Fruit fly (Drosophila melanogaster) whole organism, embryonic: ENCODE measurements around the gene CG15414.
A peak's percentile ranks its signal among the peaks of the same experiment; 100 is the strongest.

Experiments used
- Aef1 ChIP-seq: fragments of 200-800 bp; sonication (Bioruptor generic); IDR thresholded peaks from 3 replicates; pipeline ENCODE4 v1.3.6; 2022; ENCODE audit warnings: missing biosample characterization, missing genetic modification characterization
- CG10209 ChIP-seq: fragments of 200-800 bp; sonication (Bioruptor generic); optimal IDR thresholded peaks from 3 replicates; lab custom pipeline; 2017; ENCODE audit warnings: missing biosample characterization, mild to moderate bottlenecking, missing genetic modification characterization, missing genetic modification reagents
- CG1024 ChIP-seq: fragments of 200-800 bp; sonication (Bioruptor generic); IDR thresholded peaks from 2 replicates; pipeline ENCODE4 v1.3.6; 2022; ENCODE audit warnings: missing biosample characterization, missing genetic modification characterization
- CG10565 ChIP-seq: fragments of 200-800 bp; sonication (Bioruptor generic); optimal IDR thresholded peaks from 3 replicates; lab custom pipeline; 2016; ENCODE audit warnings: missing biosample characterization, mild to moderate bottlenecking, missing genetic modification characterization
- CG10654 ChIP-seq: fragments of 200-800 bp; sonication (Bioruptor generic); optimal IDR thresholded peaks from 2 replicates; lab custom pipeline; 2016; ENCODE audit warnings: missing biosample characterization, missing genetic modification characterization
- CG11093 ChIP-seq: fragments of 200-800 bp; sonication (Bioruptor generic); IDR thresholded peaks from 3 replicates; pipeline ENCODE4 v1.3.6; 2022; ENCODE audit warnings: missing biosample characterization, missing genetic modification characterization
- CG11504 ChIP-seq: fragments of 200-800 bp; sonication (Bioruptor generic); optimal IDR thresholded peaks from 3 replicates; lab custom pipeline; 2019; ENCODE audit warnings: missing biosample characterization, mild to moderate bottlenecking, missing genetic modification characterization, moderate library complexity
- CG1233 ChIP-seq: fragments of 200-800 bp; sonication (Bioruptor generic); optimal IDR thresholded peaks from 4 replicates; lab custom pipeline; 2018; ENCODE audit warnings: missing biosample characterization, mild to moderate bottlenecking, missing genetic modification characterization
- CG12744 ChIP-seq: fragments of 200-800 bp; sonication (Bioruptor generic); optimal IDR thresholded peaks from 2 replicates; lab custom pipeline; 2016; ENCODE audit warnings: missing biosample characterization, missing genetic modification characterization
- CG14050 ChIP-seq: fragments of 200-800 bp; sonication (Bioruptor generic); IDR thresholded peaks from 3 replicates; pipeline ENCODE4 v1.3.6; 2022; ENCODE audit warnings: missing biosample characterization, missing genetic modification characterization
- CG15514 ChIP-seq: fragments of 200-800 bp; sonication (Bioruptor generic); optimal IDR thresholded peaks from 3 replicates; lab custom pipeline; 2017; ENCODE audit warnings: missing biosample characterization, missing genetic modification characterization, mild to moderate bottlenecking, moderate library complexity, missing genetic modification reagents
- CG16863 ChIP-seq: fragments of 200-800 bp; sonication (Bioruptor generic); optimal IDR thresholded peaks from 3 replicates; lab custom pipeline; 2016; ENCODE audit warnings: missing biosample characterization, missing genetic modification characterization
- CG18764 ChIP-seq: fragments of 200-800 bp; sonication (Bioruptor generic); optimal IDR thresholded peaks from 3 replicates; lab custom pipeline; 2016; ENCODE audit warnings: missing biosample characterization, missing genetic modification characterization
- CG2129 ChIP-seq: fragments of 200-800 bp; sonication (Bioruptor generic); IDR thresholded peaks from 2 replicates; pipeline ENCODE4 v1.3.6; 2022; ENCODE audit warnings: missing biosample characterization, missing genetic modification characterization; ENCODE audit not compliant: partially characterized antibody
- CG2199 ChIP-seq: fragments of 200-800 bp; sonication (Bioruptor generic); IDR thresholded peaks from 3 replicates; pipeline ENCODE4 v1.3.6; 2022; ENCODE audit warnings: missing biosample characterization, missing genetic modification characterization
- CG6683 ChIP-seq: fragments of 200-800 bp; sonication (Bioruptor generic); optimal IDR thresholded peaks from 2 replicates; lab custom pipeline; 2017; ENCODE audit warnings: missing biosample characterization, mild to moderate bottlenecking, missing genetic modification characterization, missing genetic modification reagents
- CG6689 ChIP-seq: fragments of 200-800 bp; sonication (Bioruptor generic); IDR thresholded peaks from 2 replicates; pipeline ENCODE4 v1.3.6; 2022; ENCODE audit warnings: missing biosample characterization, missing genetic modification characterization
- CG7271 ChIP-seq: fragments of 200-800 bp; sonication (Bioruptor generic); optimal IDR thresholded peaks from 2 replicates; lab custom pipeline; 2018; ENCODE audit warnings: missing biosample characterization, mild to moderate bottlenecking, missing genetic modification characterization, moderate library complexity
- CG7928 ChIP-seq: fragments of 200-800 bp; sonication (Bioruptor generic); optimal IDR thresholded peaks from 2 replicates; lab custom pipeline; 2017; ENCODE audit warnings: missing biosample characterization, mild to moderate bottlenecking, missing genetic modification characterization
- CG8281 ChIP-seq: fragments of 200-800 bp; sonication (Bioruptor generic); optimal IDR thresholded peaks from 2 replicates; lab custom pipeline; 2018; ENCODE audit warnings: missing biosample characterization, mild to moderate bottlenecking, missing genetic modification characterization, moderate library complexity
- CG8924 ChIP-seq: fragments of 200-800 bp; optimal IDR thresholded peaks from 3 replicates; lab custom pipeline; 2019; ENCODE audit warnings: missing biosample characterization, mild to moderate bottlenecking, missing genetic modification characterization, moderate library complexity
- CkIIα-i1 ChIP-seq: fragments of 200-800 bp; sonication (Bioruptor generic); IDR thresholded peaks from 2 replicates; pipeline ENCODE4 v1.3.6; 2022; ENCODE audit warnings: missing biosample characterization, missing genetic modification characterization
- Deaf1 ChIP-seq: fragments of 200-800 bp; optimal IDR thresholded peaks from 3 replicates; lab custom pipeline; 2019; ENCODE audit warnings: missing biosample characterization, mild to moderate bottlenecking, missing genetic modification characterization, moderate library complexity
- Fer1 ChIP-seq: fragments of 200-800 bp; sonication (Bioruptor generic); optimal IDR thresholded peaks from 2 replicates; lab custom pipeline; 2017; ENCODE audit warnings: missing biosample characterization, mild to moderate bottlenecking, missing genetic modification characterization
- Fer3 ChIP-seq: fragments of 200-800 bp; sonication (Bioruptor generic); optimal IDR thresholded peaks from 2 replicates; lab custom pipeline; 2018; ENCODE audit warnings: missing biosample characterization, mild to moderate bottlenecking, missing genetic modification characterization, moderate library complexity
- HLH54F ChIP-seq: fragments of 200-800 bp; sonication (Bioruptor generic); optimal IDR thresholded peaks from 3 replicates; lab custom pipeline; 2016; ENCODE audit warnings: missing biosample characterization, missing genetic modification characterization
- HmgD ChIP-seq: fragments of 200-800 bp; sonication (Bioruptor generic); optimal IDR thresholded peaks from 3 replicates; lab custom pipeline; 2016; ENCODE audit warnings: missing biosample characterization, missing genetic modification characterization
- Hmx ChIP-seq: fragments of 200-800 bp; sonication (Bioruptor generic); optimal IDR thresholded peaks from 2 replicates; lab custom pipeline; 2016; ENCODE audit warnings: missing biosample characterization, missing genetic modification characterization
- Hr51 ChIP-seq, 2 experiments: fragments of 200-800 bp; sonication (Bioruptor generic); optimal IDR thresholded peaks; 2 replicates in 1 of 2; 3 replicates in 1 of 2; lab custom pipeline; 2016 to 2018; ENCODE audit warnings: missing biosample characterization in 2 of 2, missing genetic modification characterization in 2 of 2, mild to moderate bottlenecking in 1 of 2, moderate library complexity in 1 of 2
- Hr78 ChIP-seq, 2 experiments: fragments of 200-800 bp in 1 of 2; fragments of >200 bp in 1 of 2; sonication (Bioruptor generic) in 1 of 2; optimal IDR thresholded peaks; 2 replicates each; lab custom pipeline; 2017 to 2019; ENCODE audit warnings: missing biosample characterization in 2 of 2, missing genetic modification characterization in 2 of 2, mild to moderate bottlenecking in 1 of 2, moderate library complexity in 1 of 2
- Lhr ChIP-seq: fragments of 200-800 bp; sonication (Bioruptor generic); optimal IDR thresholded peaks from 3 replicates; lab custom pipeline; 2017; ENCODE audit warnings: mild to moderate bottlenecking, missing biosample characterization, missing genetic modification reagents, missing genetic modification characterization
- MTF-1 ChIP-seq: fragments of 200-800 bp; sonication (Bioruptor generic); optimal IDR thresholded peaks from 2 replicates; lab custom pipeline; 2018; ENCODE audit warnings: missing biosample characterization, mild to moderate bottlenecking, missing genetic modification characterization, borderline replicate concordance
- Mes4 ChIP-seq: fragments of 200-800 bp; sonication (Bioruptor generic); optimal IDR thresholded peaks from 2 replicates; lab custom pipeline; 2016; ENCODE audit warnings: missing biosample characterization, missing genetic modification characterization
- Sin3A ChIP-seq: fragments of >200 bp; optimal IDR thresholded peaks from 2 replicates; lab custom pipeline; 2018
- Sox100B ChIP-seq: fragments of 200-800 bp; sonication (Bioruptor generic); optimal IDR thresholded peaks from 3 replicates; lab custom pipeline; 2018; ENCODE audit warnings: missing biosample characterization, mild to moderate bottlenecking, missing genetic modification characterization
- Sry-δ ChIP-seq: fragments of 200-800 bp; sonication (Bioruptor generic); optimal IDR thresholded peaks from 2 replicates; lab custom pipeline; 2016; ENCODE audit warnings: missing biosample characterization, missing genetic modification characterization
- Taf1 ChIP-seq: fragments of 200-800 bp; sonication (Bioruptor generic); IDR thresholded peaks from 2 replicates; pipeline ENCODE4 v1.3.6; 2022; ENCODE audit warnings: missing biosample characterization, missing genetic modification characterization
- Usf ChIP-seq: fragments of 200-800 bp; sonication (Bioruptor generic); optimal IDR thresholded peaks from 2 replicates; lab custom pipeline; 2017; ENCODE audit warnings: missing genotype, missing biosample characterization, missing genetic modification characterization
- abd-A ChIP-seq: fragments of 200-800 bp; sonication (Bioruptor generic); optimal IDR thresholded peaks from 3 replicates; lab custom pipeline; 2019; ENCODE audit warnings: missing biosample characterization, mild to moderate bottlenecking, missing genetic modification characterization, moderate library complexity
- bsh ChIP-seq, 2 experiments: fragments of 200-800 bp; sonication (Bioruptor generic); optimal IDR thresholded peaks; 2 replicates each; lab custom pipeline; 2017 to 2018; ENCODE audit warnings: mild to moderate bottlenecking in 2 of 2, missing biosample characterization in 2 of 2, missing genetic modification characterization in 2 of 2, moderate library complexity in 1 of 2
- corto ChIP-seq: fragments of 200-800 bp; sonication (Bioruptor generic); optimal IDR thresholded peaks from 2 replicates; lab custom pipeline; 2016; ENCODE audit warnings: missing biosample characterization, mild to moderate bottlenecking, missing genetic modification characterization, moderate library complexity
- da ChIP-seq: fragments of 200-800 bp; sonication (Bioruptor generic); optimal IDR thresholded peaks from 2 replicates; lab custom pipeline; 2016; ENCODE audit warnings: missing biosample characterization, missing genetic modification characterization
- disco-r ChIP-seq: fragments of 200-800 bp; sonication (Bioruptor generic); optimal IDR thresholded peaks from 2 replicates; lab custom pipeline; 2016; ENCODE audit warnings: missing biosample characterization, missing genetic modification characterization
- gro ChIP-seq: fragments of 200-800 bp; sonication (Bioruptor generic); optimal IDR thresholded peaks from 2 replicates; lab custom pipeline; 2016; ENCODE audit warnings: missing biosample characterization, missing genetic modification characterization
- h ChIP-seq: fragments of >200 bp; optimal IDR thresholded peaks from 2 replicates; lab custom pipeline; 2017
- jigr1 ChIP-seq: fragments of 200-800 bp; sonication (Bioruptor generic); IDR thresholded peaks from 3 replicates; pipeline ENCODE4 v1.3.6; 2022; ENCODE audit warnings: missing biosample characterization, missing genetic modification characterization
- nau ChIP-seq: fragments of 200-800 bp; sonication (Bioruptor generic); optimal IDR thresholded peaks from 3 replicates; lab custom pipeline; 2017; ENCODE audit warnings: missing biosample characterization, mild to moderate bottlenecking, missing genetic modification characterization, missing genetic modification reagents
- nom ChIP-seq: fragments of 200-800 bp; sonication (Bioruptor generic); optimal IDR thresholded peaks from 2 replicates; lab custom pipeline; 2017; ENCODE audit warnings: missing biosample characterization, missing genetic modification characterization, mild to moderate bottlenecking, moderate library complexity, missing genetic modification reagents
- pb ChIP-seq: fragments of 200-800 bp; sonication (Bioruptor generic); optimal IDR thresholded peaks from 3 replicates; lab custom pipeline; 2016; ENCODE audit warnings: missing biosample characterization, missing genetic modification characterization
- slbo ChIP-seq: fragments of 200-800 bp; sonication (Bioruptor generic); IDR thresholded peaks from 2 replicates; pipeline ENCODE4 v1.3.6; 2022; ENCODE audit warnings: missing biosample characterization, missing genetic modification characterization
- toy ChIP-seq: fragments of 200-800 bp; sonication (Bioruptor generic); IDR thresholded peaks from 2 replicates; pipeline ENCODE4 v1.3.6; 2022; ENCODE audit warnings: missing biosample characterization, missing genetic modification characterization

CG15414 gene

dm6 chr2L:3475948-3476347 lies 14.9 kb downstream of the CG15414 start (continued):
- TF ChIP-seq Lhr (GFP tag; lab: Kevin White, UChicago): no peak
- no peak for TF ChIP-seq da (GFP tag; lab: Kevin White, UChicago)
- no peak for TF ChIP-seq Sin3A (lab: Kevin White, UChicago)
- peak; percentile 1 for TF ChIP-seq CG16863
- no peak for TF ChIP-seq gro (GFP tag; lab: Kevin White, UChicago)
- TF ChIP-seq Sox100B: peak; percentile 77
- peak; percentile 73 for TF ChIP-seq CG1233 (GFP tag; lab: Kevin White, UChicago)
- no peak for TF ChIP-seq Mes4
- peak; percentile 72 for TF ChIP-seq Fer1 (GFP tag; lab: Kevin White, UChicago)
- no peak for TF ChIP-seq CG7928 (GFP tag; lab: Kevin White, UChicago)
- TF ChIP-seq corto (GFP tag; lab: Kevin White, UChicago): no peak
- TF ChIP-seq CG1024 (GFP tag; lab: Robert Waterston, UW): no peak
- TF ChIP-seq Taf1 (GFP tag; lab: Robert Waterston, UW): peak; percentile 36; the same call in 1 of the 2 replicates
- TF ChIP-seq Hr51 (GFP tag; optimal IDR thresholded peaks at IDR 0.05; lab: Kevin White, UChicago): peak in 1 of 2 experiments; percentile 81
- no peak for TF ChIP-seq CG7271 (tag; lab: Kevin White, UChicago)
- TF ChIP-seq Usf (GFP tag; lab: Kevin White, UChicago): no peak
- no peak for TF ChIP-seq pb
- no peak for TF ChIP-seq CG2129
- TF ChIP-seq MTF-1 (GFP tag; lab: Kevin White, UChicago): no peak
- TF ChIP-seq slbo (GFP tag; lab: Robert Waterston, UW): peak; percentile 71
- TF ChIP-seq CG18764 (GFP tag; lab: Kevin White, UChicago): no peak
- no peak for TF ChIP-seq toy (GFP tag; lab: Robert Waterston, UW)
- peak; percentile 53 for TF ChIP-seq CG8924 (tag; lab: Kevin White, UChicago)
- TF ChIP-seq CkIIα-i1: no peak
- TF ChIP-seq Aef1 (GFP tag; lab: Robert Waterston, UW): peak; percentile 58; the same call in 2 of the 3 replicates
- TF ChIP-seq h: no peak
- TF ChIP-seq CG2199 (GFP tag; lab: Robert Waterston, UW): no peak
- peak; percentile 62 for TF ChIP-seq CG10209
- peak; percentile 26 for TF ChIP-seq CG12744 (GFP tag; lab: Kevin White, UChicago)
- no peak for TF ChIP-seq nom
- TF ChIP-seq CG11093 (GFP tag; lab: Robert Waterston, UW): no peak
- no peak for TF ChIP-seq CG15514 (GFP tag; lab: Kevin White, UChicago)
- no peak; the same call in 2 of the 3 replicates for TF ChIP-seq CG14050 (GFP tag; lab: Robert Waterston, UW)
- peak; percentile 15 for TF ChIP-seq CG6683 (GFP tag; lab: Kevin White, UChicago)
- peak; percentile 52 for TF ChIP-seq Fer3
- no peak for TF ChIP-seq CG10565 (GFP tag; lab: Kevin White, UChicago)
- peak; percentile 50 for TF ChIP-seq nau
- peak; percentile 58 for TF ChIP-seq CG6689
- peak; percentile 8 for TF ChIP-seq disco-r
- TF ChIP-seq Hmx (GFP tag; lab: Kevin White, UChicago): peak; percentile 53
- TF ChIP-seq CG8281 (tag; lab: Kevin White, UChicago): no peak
- no peak for TF ChIP-seq Sry-δ
- no peak for TF ChIP-seq abd-A (tag; lab: Kevin White, UChicago)
- peak in 1 of 2 experiments; percentile 42 for TF ChIP-seq bsh (GFP tag; optimal IDR thresholded peaks at IDR 0.05; lab: Kevin White, UChicago)
- TF ChIP-seq CG11504 (tag; lab: Kevin White, UChicago): peak; percentile 77
- TF ChIP-seq jigr1 (GFP tag; lab: Robert Waterston, UW): no peak
- peak; percentile 26 for TF ChIP-seq CG10654 (GFP tag; lab: Kevin White, UChicago)
- no peak for TF ChIP-seq Hr78 (GFP tag; optimal IDR thresholded peaks at IDR 0.05; lab: Kevin White, UChicago)
- TF ChIP-seq Deaf1 (tag; lab: Kevin White, UChicago): peak; percentile 18
- TF ChIP-seq HLH54F (GFP tag; lab: Kevin White, UChicago): peak; percentile 53
- TF ChIP-seq HmgD (GFP tag; lab: Kevin White, UChicago): no peak
